Worm (Caenorhabditis elegans) whole organism, early embryonic: ENCODE results near the gene denn-4.

Experiments
- aly-1 ChIP-seq: sonication (generic microtip); optimal IDR thresholded peaks from 2 replicates; lab custom pipeline; 2016; ENCODE audit warnings: missing genetic modification characterization, missing compliant biosample characterization
- ama-1 ChIP-seq: fragments of 150-350 bp; optimal IDR thresholded peaks from 2 replicates; lab custom pipeline; 2014
- ceh-13 ChIP-seq: fragments of 200-800 bp; sonication (Bioruptor generic); optimal IDR thresholded peaks from 2 replicates; lab custom pipeline; 2018; ENCODE audit warnings: mild to moderate bottlenecking, missing genetic modification characterization, missing compliant biosample characterization
- hmbx-1 ChIP-seq: sonication (generic microtip); optimal IDR thresholded peaks from 2 replicates; lab custom pipeline; 2016; ENCODE audit warnings: mild to moderate bottlenecking, missing genetic modification characterization, missing compliant biosample characterization
- hnd-1 ChIP-seq: sonication (generic microtip); optimal IDR thresholded peaks from 2 replicates; lab custom pipeline; 2016; ENCODE audit warnings: missing genetic modification characterization, missing compliant biosample characterization
- sea-1 ChIP-seq: fragments of 200-800 bp; sonication (Bioruptor generic); conservative IDR thresholded peaks from 2 replicates; pipeline ENCODE4 v1.3.6; 2022; ENCODE audit warnings: missing genetic modification characterization, missing compliant biosample characterization

DNA sequence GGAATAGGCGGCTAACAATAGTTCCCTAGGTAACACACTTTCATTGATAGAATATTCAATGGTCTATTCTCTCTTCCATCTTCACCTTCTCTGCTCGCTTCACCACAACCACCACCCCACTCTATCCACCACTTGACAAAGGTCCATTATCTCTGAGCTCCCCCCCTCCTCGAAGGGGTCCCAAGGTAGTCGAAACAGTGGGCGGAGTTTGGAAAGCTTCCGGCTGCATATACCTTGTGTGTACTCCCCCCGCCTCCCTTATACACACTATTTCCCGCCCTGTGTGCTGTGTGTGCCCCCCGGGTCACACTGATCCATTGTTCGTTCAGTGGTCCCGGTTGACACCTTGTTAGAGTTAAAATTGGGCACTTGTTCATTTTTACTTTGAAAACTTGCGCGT lies 15.3 kb upstream of the denn-4 start:
- TF ChIP-seq aly-1 (no peak), ama-1 (no peak), ceh-13 (GFP tag; lab: Kevin White, UChicago) (no peak), sea-1 (GFP tag; lab: Robert Waterston, UW) (no peak), hnd-1 (tag; lab: Kevin White, UChicago) (no peak), hmbx-1 (tag; lab: Kevin White, UChicago) (no peak)
